Fruit fly (Drosophila melanogaster): ENCODE measurements around the gene CG4686.

The CG4686 gene

DNA sequence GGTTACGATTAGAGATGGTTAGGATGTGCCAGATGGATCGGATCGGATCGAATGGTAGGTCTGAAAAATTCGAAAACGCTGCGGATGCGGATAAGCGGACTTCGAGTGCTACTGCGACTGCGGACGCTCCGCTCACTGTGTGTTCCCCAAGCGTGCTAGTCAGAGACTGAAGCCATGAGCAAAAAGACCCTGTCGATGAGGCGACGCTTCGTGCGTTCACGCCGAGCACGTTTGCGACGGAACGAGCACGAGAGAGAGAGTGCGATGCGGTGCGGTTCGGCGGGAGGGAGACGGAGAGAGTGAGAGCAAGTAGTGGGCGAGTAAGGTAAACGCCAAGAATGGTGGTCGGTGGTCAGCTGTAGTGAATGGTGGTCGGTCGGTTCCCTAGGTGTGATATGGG is 27.6 kb upstream of the CG4686 start, which contains the start of gene bnl (continued):
- TF ChIP-seq CG17385 (GFP tag; optimal IDR thresholded peaks at IDR 0.05) (peak; percentile 32), CG7786 (GFP tag; optimal IDR thresholded peaks at IDR 0.05) (no peak), CG3847 (GFP tag; IDR thresholded peaks at IDR 0.05) (peak; percentile 28; the same call in 1 of the 2 replicates), NFAT (GFP tag; IDR thresholded peaks at IDR 0.05) (no peak; the same call in 1 of the 2 replicates), CG17568 (GFP tag; optimal IDR thresholded peaks at IDR 0.05) (peak; percentile 16), wdn (GFP tag; IDR thresholded peaks at IDR 0.05) (peak; percentile 19; the same call in 1 of the 2 replicates), Spps (tag; optimal IDR thresholded peaks at IDR 0.05) (no peak), gsb (GFP tag; IDR thresholded peaks at IDR 0.05) (peak; percentile 51; the same call in 1 of the 2 replicates), bab2 (GFP tag; optimal IDR thresholded peaks at IDR 0.05) (no peak), CG1603 (tag; optimal IDR thresholded peaks at IDR 0.05) (peak; percentile 38), Hmx (GFP tag; optimal IDR thresholded peaks at IDR 0.05) (no peak), Nf-YA (GFP tag; IDR thresholded peaks at IDR 0.05) (0 out of 2 replicates have a peak, but pooled peaks have one; percentile 31), Sry-δ (GFP tag; optimal IDR thresholded peaks at IDR 0.05) (peak; percentile 22), CG17829 (tag; optimal IDR thresholded peaks at IDR 0.05) (peak; percentile 67), hb (GFP tag; IDR thresholded peaks at IDR 0.05; ENCODE audit: partially characterized antibody) (no peak), chn (GFP tag; optimal IDR thresholded peaks at IDR 0.05) (peak; percentile 35), sens (GFP tag) (peak; percentile 90), stwl (tag; optimal IDR thresholded peaks at IDR 0.05) (peak; percentile 50), en (GFP tag; optimal IDR thresholded peaks at IDR 0.05) (no peak), gcm2 (GFP tag; optimal IDR thresholded peaks at IDR 0.05) (no peak), CG32532 (GFP tag; IDR thresholded peaks at IDR 0.05) (peak; percentile 62; the same call in 1 of the 2 replicates), NC2β (GFP tag; optimal IDR thresholded peaks at IDR 0.05) (peak; percentile 14), fd64A (GFP tag; optimal IDR thresholded peaks at IDR 0.05) (peak; percentile 9), CG7745 (tag; optimal IDR thresholded peaks at IDR 0.05) (peak; percentile 14), CG5953 (GFP tag; IDR thresholded peaks at IDR 0.05) (no peak; the same call in 1 of the 2 replicates), CG31441 (GFP tag; IDR thresholded peaks at IDR 0.05) (peak; percentile 47; the same call in 1 of the 2 replicates), CG17186 (GFP tag; optimal IDR thresholded peaks at IDR 0.05) (no peak), fru (optimal IDR thresholded peaks at IDR 0.05) (no peak), pan (optimal IDR thresholded peaks at IDR 0.05) (no peak), pan (GFP tag; optimal IDR thresholded peaks at IDR 0.05 in 1 of 2, IDR thresholded peaks at IDR 0.05 in 1 of 2) (no peak), Neu2 (GFP tag; optimal IDR thresholded peaks at IDR 0.05; ENCODE audit: borderline replicate concordance) (peak; percentile 21), CG12104 (GFP tag; optimal IDR thresholded peaks at IDR 0.05) (no peak), Hr78 (GFP tag; optimal IDR thresholded peaks at IDR 0.05) (peak in 1 of 2 experiments; percentile 20), dm (GFP tag; optimal IDR thresholded peaks at IDR 0.05) (peak; percentile 43), CG10321 (GFP tag; IDR thresholded peaks at IDR 0.05) (no peak), Rx (GFP tag; IDR thresholded peaks at IDR 0.05) (no peak), ham (GFP tag; IDR thresholded peaks at IDR 0.05) (no peak), CG11085 (GFP tag; IDR thresholded peaks at IDR 0.05) (no peak), crp (GFP tag; optimal IDR thresholded peaks at IDR 0.05) (peak in 1 of 2 experiments; percentile 60), Xbp1 (GFP tag; optimal IDR thresholded peaks at IDR 0.05) (peak; percentile 16), slp2 (GFP tag; optimal IDR thresholded peaks at IDR 0.05) (peak; percentile 23), Trl (optimal IDR thresholded peaks at IDR 0.05) (peak; percentile 75 to 79), Trl (GFP tag; optimal IDR thresholded peaks at IDR 0.05) (peak; percentile 55), CG2120 (GFP tag; optimal IDR thresholded peaks at IDR 0.05) (peak; percentile 21), corto (GFP tag; optimal IDR thresholded peaks at IDR 0.05) (no peak), tna (GFP tag; IDR thresholded peaks at IDR 0.05; ENCODE audit: partially characterized antibody) (peak; percentile 60; the same call in 1 of the 2 replicates), luna (GFP tag; optimal IDR thresholded peaks at IDR 0.05) (peak; percentile 5), CG4730 (GFP tag; IDR thresholded peaks at IDR 0.05) (no peak), Opbp (GFP tag; IDR thresholded peaks at IDR 0.05; ENCODE audit: partially characterized antibody) (peak; percentile 75; the same call in 2 of the 3 replicates), Rfx (GFP tag; IDR thresholded peaks at IDR 0.05) (peak; percentile 71), run (tag; optimal IDR thresholded peaks at IDR 0.05) (peak; percentile 36), CG34224 (GFP tag; IDR thresholded peaks at IDR 0.05; ENCODE audit: partially characterized antibody) (peak; percentile 65; the same call in 2 of the 3 replicates)

Measured in whole organism, embryonic.